Worm (Caenorhabditis elegans): Measurements from ENCODE around the gene nos-1.

Gene nos-1

DNA sequence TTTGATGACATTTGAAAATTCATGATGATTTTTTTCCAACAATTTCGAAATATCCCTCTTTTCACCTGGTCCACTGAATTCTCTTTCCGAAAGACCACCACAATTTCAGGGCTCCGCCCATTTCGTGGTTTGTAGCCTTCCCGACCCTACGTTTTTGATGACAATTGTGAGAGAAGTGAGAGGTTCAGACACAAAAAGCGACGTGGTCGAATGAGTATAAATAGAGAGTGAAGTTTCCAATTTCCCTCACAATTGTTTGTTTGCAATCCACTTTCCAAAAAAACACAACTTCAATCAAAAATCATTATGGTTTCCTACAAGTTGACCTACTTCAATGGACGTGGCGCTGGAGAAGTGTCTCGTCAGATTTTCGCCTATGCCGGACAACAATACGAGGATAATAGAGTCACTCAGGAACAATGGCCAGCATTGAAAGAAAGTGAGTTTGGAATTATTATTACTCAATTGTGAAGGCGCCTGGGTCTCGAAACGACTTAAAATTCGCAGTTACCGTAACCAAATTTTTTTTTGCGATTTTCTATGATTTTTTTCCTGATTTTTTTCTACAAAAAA is 2.8 kb downstream of the nos-1 start, which contains the start of gene gst-5 (continued):
- TF ChIP-seq ceh-34 (tag; optimal IDR thresholded peaks at IDR 0.05), result no peak
- TF ChIP-seq nfya-1 (tag; optimal IDR thresholded peaks at IDR 0.05), result peak; percentile 12
- no peak for TF ChIP-seq pat-9 (tag; optimal IDR thresholded peaks at IDR 0.05)
- TF ChIP-seq dve-1 (tag; optimal IDR thresholded peaks at IDR 0.05), result peak; percentile 28
- TF ChIP-seq ahr-1 (tag; optimal IDR thresholded peaks at IDR 0.05), result no peak

- TF ChIP-seq fkh-10 (GFP tag; optimal IDR thresholded peaks at IDR 0.05) (no peak), elt-2 (tag; optimal IDR thresholded peaks at IDR 0.05) (no peak), ceh-31 (tag; optimal IDR thresholded peaks at IDR 0.05) (no peak), mec-3 (tag; optimal IDR thresholded peaks at IDR 0.05; ENCODE audit: borderline replicate concordance) (no peak), pqm-1 (tag; optimal IDR thresholded peaks at IDR 0.05) (no peak), C08G9.2 (tag; optimal IDR thresholded peaks at IDR 0.05) (no peak), ceh-30 (tag; optimal IDR thresholded peaks at IDR 0.05) (no peak), sox-4 (tag; optimal IDR thresholded peaks at IDR 0.05) (no peak), gmeb-2 (tag; optimal IDR thresholded peaks at IDR 0.05) (no peak), ceh-48 (tag; optimal IDR thresholded peaks at IDR 0.05) (no peak), ets-4 (tag; optimal IDR thresholded peaks at IDR 0.05) (no peak), ceh-19 (GFP tag; optimal IDR thresholded peaks at IDR 0.05) (no peak), ttx-3 (tag; optimal IDR thresholded peaks at IDR 0.05) (no peak), ceh-45 (GFP tag; IDR thresholded peaks at IDR 0.05) (no peak), pha-2 (tag; optimal IDR thresholded peaks at IDR 0.05) (no peak)
Measured at ce11 chrII:10949383-10949782, 3.6 kb downstream of the nos-1 start.

ce11 chrII:10948236-10949025 is 4.5 kb downstream of the nos-1 start:
- no peak for TF ChIP-seq lim-6 (tag; optimal IDR thresholded peaks at IDR 0.05)
- TF ChIP-seq dve-1 (tag; optimal IDR thresholded peaks at IDR 0.05), result no peak
- TF ChIP-seq pax-1 (tag; optimal IDR thresholded peaks at IDR 0.05), result peak; percentile 19

- TF ChIP-seq tbx-2 (tag; optimal IDR thresholded peaks at IDR 0.05) (no peak), ref-2 (tag; optimal IDR thresholded peaks at IDR 0.05) (no peak), rnt-1 (tag; optimal IDR thresholded peaks at IDR 0.05) (no peak), ceh-24 (tag; optimal IDR thresholded peaks at IDR 0.05) (no peak), nfya-1 (tag; optimal IDR thresholded peaks at IDR 0.05) (no peak), hlh-13 (GFP tag; optimal IDR thresholded peaks at IDR 0.05) (no peak), mec-3 (tag; optimal IDR thresholded peaks at IDR 0.05; ENCODE audit: borderline replicate concordance) (no peak), che-1 (tag; optimal IDR thresholded peaks at IDR 0.05) (no peak), hlh-6 (tag; optimal IDR thresholded peaks at IDR 0.05) (no peak), ahr-1 (tag; optimal IDR thresholded peaks at IDR 0.05) (no peak), ceh-34 (tag; optimal IDR thresholded peaks at IDR 0.05) (no peak), K02D7.2 (tag; optimal IDR thresholded peaks at IDR 0.05) (no peak), ceh-18 (tag; optimal IDR thresholded peaks at IDR 0.05) (no peak), ceh-2 (tag; optimal IDR thresholded peaks at IDR 0.05) (no peak), elt-4 (tag; optimal IDR thresholded peaks at IDR 0.05) (no peak), unc-3 (GFP tag; conservative IDR thresholded peaks at IDR 0.05) (no peak), unc-3 (tag; optimal IDR thresholded peaks at IDR 0.05) (no peak), eyg-1 (tag; optimal IDR thresholded peaks at IDR 0.05) (no peak), unc-55 (GFP tag; optimal IDR thresholded peaks at IDR 0.05) (no peak), ama-1 (optimal IDR thresholded peaks at IDR 0.05) (no peak), tbx-7 (tag; optimal IDR thresholded peaks at IDR 0.05) (no peak)
Measured at ce11 chrII:10947317-10947716, 5.6 kb downstream of the nos-1 start, which contains the start of the genes tceb-3 and gskl-1. TSS of gene tceb-3 (minus strand) at chrII:10947417. TSS of gene gskl-1 (plus strand) at chrII:10947559.

Measured in whole organism, late embryonic.